Fruit fly (Drosophila melanogaster) whole organism, embryonic: ENCODE results near the gene CG42488.

ENCODE experiments used
- CG2875 ChIP-seq: fragments of 200-800 bp; sonication (Bioruptor generic); optimal IDR thresholded peaks from 2 replicates; lab custom pipeline; 2017; ENCODE audit warnings: missing biosample characterization, mild to moderate bottlenecking, missing genetic modification characterization, missing genetic modification reagents
- CG31388 ChIP-seq: fragments of 200-800 bp; sonication (Bioruptor generic); optimal IDR thresholded peaks from 2 replicates; lab custom pipeline; 2016; ENCODE audit warnings: missing biosample characterization, missing genetic modification characterization
- CG3407 ChIP-seq: fragments of 200-800 bp; sonication (Bioruptor generic); optimal IDR thresholded peaks from 2 replicates; lab custom pipeline; 2018; ENCODE audit warnings: missing biosample characterization, mild to moderate bottlenecking, missing genetic modification characterization
- HLH3B ChIP-seq: fragments of 200-800 bp; sonication (Bioruptor generic); IDR thresholded peaks from 2 replicates; pipeline ENCODE4 v1.3.6; 2022; ENCODE audit warnings: missing biosample characterization, missing genetic modification characterization

- no peak for TF ChIP-seq CG3407 (GFP tag; lab: Kevin White, UChicago)
- no peak for TF ChIP-seq CG31388 (GFP tag; lab: Kevin White, UChicago)
- no peak for TF ChIP-seq CG2875 (GFP tag; lab: Kevin White, UChicago)
- no peak for TF ChIP-seq HLH3B (GFP tag; lab: Robert Waterston, UW)
Observed at dm6 chr3R:25459200-25459809, 23.6 kb upstream of the CG42488 start.
